Fruit fly (Drosophila melanogaster) whole organism, embryonic: Measurements from ENCODE around the gene rb.

Experiments
- B-H2 ChIP-seq: fragments of 200-800 bp; sonication (Bioruptor generic); optimal IDR thresholded peaks from 2 replicates; lab custom pipeline; 2018; ENCODE audit warnings: missing biosample characterization, mild to moderate bottlenecking, missing genetic modification characterization
- Bteb2 ChIP-seq: fragments of 200-800 bp; sonication (Bioruptor generic); optimal IDR thresholded peaks from 2 replicates; lab custom pipeline; 2016; ENCODE audit warnings: missing biosample characterization, missing genetic modification characterization
- CG10267 ChIP-seq: fragments of 200-800 bp; sonication (Bioruptor generic); optimal IDR thresholded peaks from 2 replicates; lab custom pipeline; 2018; ENCODE audit warnings: missing biosample characterization, mild to moderate bottlenecking, missing genetic modification characterization, moderate library complexity
- CG10321 ChIP-seq: fragments of 200-800 bp; sonication (Bioruptor generic); IDR thresholded peaks from 2 replicates; pipeline ENCODE4 v1.3.6; 2022; ENCODE audit warnings: missing biosample characterization, missing genetic modification characterization
- CG11695 ChIP-seq: fragments of 200-800 bp; sonication (Bioruptor generic); IDR thresholded peaks from 3 replicates; pipeline ENCODE4 v1.3.6; 2022; ENCODE audit warnings: missing biosample characterization, missing genetic modification characterization
- CG13287 ChIP-seq: fragments of 200-800 bp; sonication (Bioruptor generic); IDR thresholded peaks from 2 replicates; pipeline ENCODE4 v1.3.6; 2022; ENCODE audit warnings: missing biosample characterization, missing genetic modification characterization; ENCODE audit not compliant: partially characterized antibody
- CG13775 ChIP-seq: fragments of 200-800 bp; sonication (Bioruptor generic); optimal IDR thresholded peaks from 3 replicates; lab custom pipeline; 2017; ENCODE audit warnings: missing biosample characterization, mild to moderate bottlenecking, missing genetic modification characterization
- CG14860 ChIP-seq: fragments of 200-800 bp; sonication (Bioruptor generic); IDR thresholded peaks from 3 replicates; pipeline ENCODE4 v1.3.6; 2022; ENCODE audit warnings: missing biosample characterization, missing genetic modification characterization; ENCODE audit not compliant: partially characterized antibody
- CG17359 ChIP-seq: fragments of 200-800 bp; sonication (Bioruptor generic); optimal IDR thresholded peaks from 3 replicates; lab custom pipeline; 2018; ENCODE audit warnings: missing biosample characterization, mild to moderate bottlenecking, missing genetic modification characterization, moderate library complexity
- CG18619 ChIP-seq: fragments of 200-800 bp; sonication (Bioruptor generic); optimal IDR thresholded peaks from 3 replicates; lab custom pipeline; 2017; ENCODE audit warnings: missing biosample characterization, mild to moderate bottlenecking, missing genetic modification characterization
- CG30403 ChIP-seq: fragments of 200-800 bp; sonication (Bioruptor generic); optimal IDR thresholded peaks from 3 replicates; lab custom pipeline; 2016; ENCODE audit warnings: missing biosample characterization, missing genetic modification characterization
- CG31365 ChIP-seq: fragments of 200-800 bp; sonication (Bioruptor generic); optimal IDR thresholded peaks from 2 replicates; lab custom pipeline; 2018; ENCODE audit warnings: missing biosample characterization, mild to moderate bottlenecking, missing genetic modification characterization
- CG31388 ChIP-seq: fragments of 200-800 bp; sonication (Bioruptor generic); optimal IDR thresholded peaks from 2 replicates; lab custom pipeline; 2016; ENCODE audit warnings: missing biosample characterization, missing genetic modification characterization
- CG31441 ChIP-seq: fragments of 200-800 bp; sonication (Bioruptor generic); IDR thresholded peaks from 2 replicates; pipeline ENCODE4 v1.3.6; 2022; ENCODE audit warnings: missing biosample characterization, missing genetic modification characterization
- CG5245 ChIP-seq: fragments of 200-800 bp; sonication (Bioruptor generic); optimal IDR thresholded peaks from 3 replicates; lab custom pipeline; 2016; ENCODE audit warnings: missing biosample characterization, missing genetic modification characterization
- CG6175 ChIP-seq: fragments of 200-800 bp; sonication (Bioruptor generic); IDR thresholded peaks from 3 replicates; pipeline ENCODE4 v1.3.6; 2022; ENCODE audit warnings: missing biosample characterization, missing genetic modification characterization
- CG6813 ChIP-seq: fragments of 200-800 bp; sonication (Bioruptor generic); optimal IDR thresholded peaks from 2 replicates; lab custom pipeline; 2017; ENCODE audit warnings: missing biosample characterization, missing genetic modification characterization, mild to moderate bottlenecking, moderate library complexity, missing genetic modification reagents
- CG8290 ChIP-seq, 3 experiments: fragments of 200-800 bp; sonication (Bioruptor generic); optimal IDR thresholded peaks; 2 replicates each; lab custom pipeline; 2016 to 2019; ENCODE audit warnings: missing biosample characterization in 3 of 3, missing genetic modification characterization in 3 of 3, mild to moderate bottlenecking in 2 of 3, moderate library complexity in 1 of 3
- CG9876 ChIP-seq: fragments of 200-800 bp; sonication (Bioruptor generic); optimal IDR thresholded peaks from 2 replicates; lab custom pipeline; 2016; ENCODE audit warnings: missing biosample characterization, missing genetic modification characterization
- CTCF ChIP-seq: fragments of 200-800 bp; sonication (Bioruptor generic); optimal IDR thresholded peaks from 2 replicates; lab custom pipeline; 2017; ENCODE audit warnings: missing biosample characterization, mild to moderate bottlenecking, missing genetic modification characterization, moderate library complexity
- D ChIP-seq, 2 experiments: fragments of 200-800 bp in 1 of 2; fragments of >200 bp in 1 of 2; sonication (Bioruptor generic) in 1 of 2; optimal IDR thresholded peaks; 2 replicates in 1 of 2; 3 replicates in 1 of 2; lab custom pipeline; 2017; ENCODE audit warnings: mild to moderate bottlenecking in 1 of 2, missing biosample characterization in 1 of 2, missing genetic modification characterization in 1 of 2, missing genetic modification reagents in 1 of 2
- Dll ChIP-seq: fragments of 200-800 bp; sonication (Bioruptor generic); IDR thresholded peaks from 4 replicates; pipeline ENCODE4 v1.3.6; 2022; ENCODE audit warnings: missing biosample characterization, missing genetic modification characterization; ENCODE audit not compliant: partially characterized antibody
- HmgZ ChIP-seq: fragments of 200-800 bp; sonication (Bioruptor generic); optimal IDR thresholded peaks from 2 replicates; lab custom pipeline; 2018; ENCODE audit warnings: missing biosample characterization, mild to moderate bottlenecking, missing genetic modification characterization
- Hr3 ChIP-seq: fragments of 200-800 bp; sonication (Bioruptor generic); optimal IDR thresholded peaks from 3 replicates; lab custom pipeline; 2016; ENCODE audit warnings: missing biosample characterization, missing genetic modification characterization
- NC2α ChIP-seq: fragments of 200-800 bp; sonication (Bioruptor generic); optimal IDR thresholded peaks from 2 replicates; lab custom pipeline; 2016; ENCODE audit warnings: missing biosample characterization, missing genetic modification characterization
- Neu2 ChIP-seq: fragments of 200-800 bp; sonication (Bioruptor generic); optimal IDR thresholded peaks from 3 replicates; lab custom pipeline; 2016; ENCODE audit warnings: missing biosample characterization, missing genetic modification characterization, borderline replicate concordance
- NfI ChIP-seq: fragments of 200-800 bp; sonication (Bioruptor generic); optimal IDR thresholded peaks from 3 replicates; lab custom pipeline; 2018; ENCODE audit warnings: missing biosample characterization, mild to moderate bottlenecking, missing genetic modification characterization, moderate library complexity
- Pdp1 ChIP-seq, 2 experiments: fragments of 200-800 bp; sonication (Bioruptor generic); optimal IDR thresholded peaks; 3 replicates each; lab custom pipeline; 2016; ENCODE audit warnings: missing biosample characterization in 2 of 2, missing genetic modification characterization in 2 of 2, mild to moderate bottlenecking in 1 of 2, moderate library complexity in 1 of 2
- bcd ChIP-seq: fragments of 200-800 bp; sonication (Bioruptor generic); optimal IDR thresholded peaks from 2 replicates; lab custom pipeline; 2017; ENCODE audit warnings: missing biosample characterization, mild to moderate bottlenecking, missing genetic modification characterization
- cas ChIP-seq: fragments of 200-800 bp; sonication (Bioruptor generic); IDR thresholded peaks from 2 replicates; pipeline ENCODE4 v1.3.6; 2022; ENCODE audit warnings: missing biosample characterization, missing genetic modification characterization
- dimm ChIP-seq: fragments of 200-800 bp; sonication (Bioruptor generic); IDR thresholded peaks from 2 replicates; pipeline ENCODE4 v1.3.6; 2022; ENCODE audit warnings: missing biosample characterization, missing genetic modification characterization
- dpn ChIP-seq, 2 experiments: fragments of 200-800 bp; sonication (Bioruptor generic); optimal IDR thresholded peaks; 3 replicates each; lab custom pipeline; 2016; ENCODE audit warnings: missing biosample characterization in 2 of 2, missing genetic modification characterization in 2 of 2
- eve ChIP-seq, 2 experiments: fragments of >200 bp; optimal IDR thresholded peaks; 2 replicates each; lab custom pipeline; 2017; ENCODE audit warnings: missing biosample characterization in 2 of 2, missing genetic modification characterization in 2 of 2
- fd96Cb ChIP-seq: fragments of 200-800 bp; sonication (Bioruptor generic); optimal IDR thresholded peaks from 2 replicates; lab custom pipeline; 2018; ENCODE audit warnings: missing biosample characterization, mild to moderate bottlenecking, missing genetic modification characterization, moderate library complexity
- grn ChIP-seq: fragments of 200-800 bp; sonication (Bioruptor generic); optimal IDR thresholded peaks from 3 replicates; lab custom pipeline; 2017; ENCODE audit warnings: missing biosample characterization, missing genetic modification characterization
- gsb-n ChIP-seq: fragments of 200-800 bp; sonication (Bioruptor generic); optimal IDR thresholded peaks from 3 replicates; lab custom pipeline; 2018; ENCODE audit warnings: missing biosample characterization, mild to moderate bottlenecking, missing genetic modification characterization
- h ChIP-seq: fragments of >200 bp; optimal IDR thresholded peaks from 2 replicates; lab custom pipeline; 2017
- her ChIP-seq: fragments of 200-800 bp; sonication (Bioruptor generic); optimal IDR thresholded peaks from 2 replicates; lab custom pipeline; 2016; ENCODE audit warnings: missing biosample characterization, missing genetic modification characterization
- kay ChIP-seq: fragments of 200-800 bp; sonication (Bioruptor generic); optimal IDR thresholded peaks from 2 replicates; lab custom pipeline; 2016; ENCODE audit warnings: missing biosample characterization, missing genetic modification characterization
- klu ChIP-seq: fragments of 200-800 bp; sonication (Bioruptor generic); IDR thresholded peaks from 2 replicates; pipeline ENCODE4 v1.3.6; 2022; ENCODE audit warnings: missing biosample characterization, missing genetic modification characterization
- lilli ChIP-seq: fragments of 200-800 bp; sonication (Bioruptor generic); optimal IDR thresholded peaks from 3 replicates; lab custom pipeline; 2016; ENCODE audit warnings: missing biosample characterization, missing genetic modification characterization
- pho ChIP-seq: fragments of 200-800 bp; sonication (Bioruptor generic); optimal IDR thresholded peaks from 2 replicates; lab custom pipeline; 2016; ENCODE audit warnings: missing biosample characterization, missing genetic modification characterization
- pita ChIP-seq: fragments of 200-800 bp; sonication (Bioruptor generic); optimal IDR thresholded peaks from 2 replicates; lab custom pipeline; 2017; ENCODE audit warnings: missing biosample characterization, mild to moderate bottlenecking, missing genetic modification characterization
- repo ChIP-seq: fragments of 200-800 bp; sonication (Bioruptor generic); optimal IDR thresholded peaks from 2 replicates; lab custom pipeline; 2016; ENCODE audit warnings: missing biosample characterization, missing genetic modification characterization
- rib ChIP-seq: fragments of 200-800 bp; sonication (Bioruptor generic); IDR thresholded peaks from 2 replicates; pipeline ENCODE4 v1.3.6; 2022; ENCODE audit warnings: missing biosample characterization, missing genetic modification characterization
- tap ChIP-seq: fragments of 200-800 bp; optimal IDR thresholded peaks from 3 replicates; lab custom pipeline; 2019; ENCODE audit warnings: missing biosample characterization, mild to moderate bottlenecking, missing genetic modification characterization, moderate library complexity
- twi ChIP-seq: fragments of 200-800 bp; optimal IDR thresholded peaks from 2 replicates; lab custom pipeline; 2019; ENCODE audit warnings: missing biosample characterization, mild to moderate bottlenecking, missing genetic modification characterization, moderate library complexity
- wek ChIP-seq: fragments of 200-800 bp; sonication (Bioruptor generic); optimal IDR thresholded peaks from 3 replicates; lab custom pipeline; 2018; ENCODE audit warnings: missing biosample characterization, mild to moderate bottlenecking, missing genetic modification characterization, moderate library complexity
- yki ChIP-seq: fragments of >200 bp; optimal IDR thresholded peaks from 3 replicates; lab custom pipeline; 2018
- zen ChIP-seq: fragments of 200-800 bp; sonication (Bioruptor generic); optimal IDR thresholded peaks from 3 replicates; lab custom pipeline; 2018; ENCODE audit warnings: missing biosample characterization, mild to moderate bottlenecking, missing genetic modification characterization, moderate library complexity
- zen2 ChIP-seq: fragments of 200-800 bp; sonication (Bioruptor generic); IDR thresholded peaks from 3 replicates; pipeline ENCODE4 v1.3.6; 2022; ENCODE audit warnings: missing biosample characterization, missing genetic modification characterization; ENCODE audit not compliant: partially characterized antibody

The rb gene

dm6 chrX:4553999-4554398 lies 13.6 kb upstream of the rb start, which contains the start of gene CG11444 (continued):
- TF ChIP-seq CG14860 (GFP tag; lab: Robert Waterston, UW) = no peak
- TF ChIP-seq CG10267 (tag; lab: Kevin White, UChicago) = peak; percentile 97
- TF ChIP-seq Dll (GFP tag; lab: Robert Waterston, UW) = no peak
- TF ChIP-seq twi (tag; lab: Kevin White, UChicago) = no peak
- peak; percentile 44 for TF ChIP-seq zen
- peak; percentile 66; the same call in 1 of the 2 replicates for TF ChIP-seq CG13287 (GFP tag; lab: Robert Waterston, UW)
- TF ChIP-seq bcd = no peak
- peak; percentile 74 for TF ChIP-seq HmgZ (tag; lab: Kevin White, UChicago)
- TF ChIP-seq fd96Cb = no peak
- no peak for TF ChIP-seq eve (GFP tag; optimal IDR thresholded peaks at IDR 0.05; lab: Kevin White, UChicago)
- TF ChIP-seq lilli (GFP tag; lab: Kevin White, UChicago) = peak; percentile 39
- TF ChIP-seq CG30403 (GFP tag; lab: Kevin White, UChicago) = peak; percentile 43
- TF ChIP-seq CG13775 (GFP tag; lab: Kevin White, UChicago) = no peak
- TF ChIP-seq NfI (GFP tag; lab: Kevin White, UChicago) = peak; percentile 54
- TF ChIP-seq klu (GFP tag; lab: Robert Waterston, UW) = no peak
- peak; percentile 56 for TF ChIP-seq rib (GFP tag; lab: Robert Waterston, UW)
- TF ChIP-seq CG5245 (GFP tag; lab: Kevin White, UChicago) = peak; percentile 26
- TF ChIP-seq grn = peak; percentile 63
- TF ChIP-seq h = no peak
- TF ChIP-seq CG31365 = no peak
- TF ChIP-seq CG6813 (GFP tag; lab: Kevin White, UChicago) = no peak
- TF ChIP-seq pita = no peak
- 0 out of 2 replicates have a peak, but pooled peaks have one; percentile 12 for TF ChIP-seq CG31441 (GFP tag; lab: Robert Waterston, UW)
- no peak for TF ChIP-seq CG11695 (GFP tag; lab: Robert Waterston, UW)
- TF ChIP-seq CG31388 (GFP tag; lab: Kevin White, UChicago) = no peak
- TF ChIP-seq pho (GFP tag; lab: Kevin White, UChicago) = peak; percentile 45
- TF ChIP-seq CG10321 (GFP tag; lab: Robert Waterston, UW) = no peak
- peak; percentile 59 for TF ChIP-seq CG8290 (GFP tag; optimal IDR thresholded peaks at IDR 0.05; lab: Kevin White, UChicago)
- peak in 1 of 2 experiments; percentile 89 for TF ChIP-seq CG8290 (tag; optimal IDR thresholded peaks at IDR 0.05; lab: Kevin White, UChicago)
- TF ChIP-seq CTCF (GFP tag; lab: Kevin White, UChicago) = peak; percentile 97
- TF ChIP-seq gsb-n (tag; lab: Kevin White, UChicago) = peak; percentile 34
- no peak for TF ChIP-seq D (optimal IDR thresholded peaks at IDR 0.05; lab: Kevin White, UChicago)
- no peak for TF ChIP-seq D (GFP tag; optimal IDR thresholded peaks at IDR 0.05; lab: Kevin White, UChicago)
- TF ChIP-seq tap (tag; lab: Kevin White, UChicago) = no peak
- peak; percentile 56 to 69 for TF ChIP-seq dpn (GFP tag; optimal IDR thresholded peaks at IDR 0.05; lab: Kevin White, UChicago)
- TF ChIP-seq CG6175 (GFP tag; lab: Robert Waterston, UW) = no peak
- peak; percentile 50 for TF ChIP-seq her
- peak; percentile 33 for TF ChIP-seq CG9876 (GFP tag; lab: Kevin White, UChicago)
- peak; percentile 22 for TF ChIP-seq repo (GFP tag; lab: Kevin White, UChicago)
- TF ChIP-seq Hr3 (GFP tag; lab: Kevin White, UChicago) = peak; percentile 4
- TF ChIP-seq zen2 (GFP tag; lab: Robert Waterston, UW) = no peak
- peak; percentile 70 for TF ChIP-seq B-H2
- TF ChIP-seq CG17359 (tag; lab: Kevin White, UChicago) = peak; percentile 27
- peak; percentile 18 for TF ChIP-seq kay
- no peak for TF ChIP-seq Neu2 (GFP tag; lab: Kevin White, UChicago)
- no peak for TF ChIP-seq dimm
- no peak for TF ChIP-seq wek (GFP tag; lab: Kevin White, UChicago)
- TF ChIP-seq yki (lab: Kevin White, UChicago) = no peak
- no peak for TF ChIP-seq Bteb2 (GFP tag; lab: Kevin White, UChicago)
- no peak for TF ChIP-seq NC2α (GFP tag; lab: Kevin White, UChicago)
- peak; percentile 51 to 79 for TF ChIP-seq Pdp1 (GFP tag; optimal IDR thresholded peaks at IDR 0.05; lab: Kevin White, UChicago)
- no peak for TF ChIP-seq cas (GFP tag; lab: Robert Waterston, UW)
- TF ChIP-seq CG18619 (GFP tag; lab: Kevin White, UChicago) = no peak
